Worm (Caenorhabditis elegans) whole organism, early embryonic: ENCODE data around the gene sas-6.

ENCODE experiments used
- ceh-13 ChIP-seq: fragments of 200-800 bp; sonication (Bioruptor generic); optimal IDR thresholded peaks from 2 replicates; lab custom pipeline; 2018; ENCODE audit warnings: mild to moderate bottlenecking, missing genetic modification characterization, missing compliant biosample characterization
- ceh-36 ChIP-seq: sonication (generic microtip); optimal IDR thresholded peaks from 2 replicates; lab custom pipeline; 2016; ENCODE audit warnings: missing genetic modification characterization, inconsistent platforms, missing compliant biosample characterization
- flt-1 ChIP-seq: fragments of 200-800 bp; sonication (Bioruptor generic); IDR thresholded peaks from 2 replicates; pipeline ENCODE4 v1.3.6; 2022; ENCODE audit warnings: missing genetic modification characterization, missing compliant biosample characterization
- hnd-1 ChIP-seq: sonication (generic microtip); optimal IDR thresholded peaks from 2 replicates; lab custom pipeline; 2016; ENCODE audit warnings: missing genetic modification characterization, missing compliant biosample characterization
- pes-1 ChIP-seq: fragments of 200-800 bp; sonication (Bioruptor generic); IDR thresholded peaks from 2 replicates; pipeline ENCODE4 v1.3.6; 2022; ENCODE audit warnings: missing genetic modification reagents, missing genetic modification characterization, missing compliant biosample characterization
- tbx-11 ChIP-seq: fragments of 200-800 bp; sonication (Bioruptor generic); IDR thresholded peaks from 2 replicates; pipeline ENCODE4 v1.3.6; 2022; ENCODE audit warnings: missing genetic modification characterization, missing compliant biosample characterization

DNA sequence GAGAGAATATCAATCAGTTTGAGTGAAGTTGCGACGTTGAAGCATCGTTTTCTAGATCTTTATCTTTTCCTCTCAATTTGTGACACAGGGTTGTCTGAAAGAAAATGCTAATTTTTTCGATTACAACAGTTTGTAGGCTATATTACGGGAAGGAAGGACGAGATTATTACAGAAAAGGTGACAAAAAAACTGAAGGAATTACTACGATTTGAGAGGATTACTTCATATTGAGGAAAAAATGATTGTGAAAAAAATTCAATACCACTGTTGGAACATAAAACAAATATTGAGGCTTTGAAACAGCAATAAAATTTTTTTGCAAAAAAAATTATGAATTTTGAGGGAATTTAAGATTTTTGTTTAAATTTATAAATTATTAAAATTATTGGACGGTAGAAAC lies 19.2 kb upstream of the sas-6 start, which contains the start of gene Y45F10D.14:
- TF ChIP-seq ceh-13 (GFP tag; lab: Kevin White, UChicago) (no peak), ceh-36 (tag; lab: Kevin White, UChicago) (no peak), tbx-11 (no peak), flt-1 (GFP tag; lab: Robert Waterston, UW) (no peak), pes-1 (GFP tag; lab: Robert Waterston, UW) (no peak), hnd-1 (no peak)
